Worm (Caenorhabditis elegans): ENCODE data around the gene srw-138.

Gene srw-138

DNA sequence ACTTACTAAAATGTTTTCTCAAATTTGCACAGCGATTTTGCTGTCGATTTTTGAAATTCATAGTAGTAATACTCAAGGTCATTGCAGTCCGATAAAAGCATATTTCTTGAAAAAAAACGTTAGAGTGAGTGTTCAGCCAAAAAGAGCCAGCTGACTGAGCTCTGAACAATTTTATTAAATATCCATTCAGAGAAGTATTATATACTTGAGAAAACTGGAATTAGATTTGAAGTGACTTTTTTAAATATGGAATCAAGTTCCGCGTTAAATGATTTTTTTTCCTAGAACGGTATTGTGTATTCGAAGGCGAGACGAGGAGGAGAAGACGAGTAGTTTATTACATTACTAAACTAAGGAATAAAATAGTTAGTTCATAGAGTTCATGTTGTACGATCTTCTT lies 28.6 kb upstream of the srw-138 start, which contains the start of gene srw-121:
Gene srw-121, minus strand, starts transcription at position 101 of the 400 bp plus-strand sequence.
- TF ChIP-seq Y79H2A.3 (GFP tag; conservative IDR thresholded peaks at IDR 0.05) (no peak), bed-1 (GFP tag; IDR thresholded peaks at IDR 0.05) (no peak), efl-1 (GFP tag; optimal IDR thresholded peaks at IDR 0.05) (no peak)

- no peak for TF ChIP-seq ccch-3 (GFP tag; optimal IDR thresholded peaks at IDR 0.05)
- no peak for TF ChIP-seq rpc-1 (optimal IDR thresholded peaks at IDR 0.05)
- TF ChIP-seq rpc-1 (tag; optimal IDR thresholded peaks at IDR 0.05) = no peak
- no peak for TF ChIP-seq sea-2 (GFP tag; IDR thresholded peaks at IDR 0.05)
- TF ChIP-seq madf-3 (GFP tag; IDR thresholded peaks at IDR 0.05) = no peak
- TF ChIP-seq let-607 (tag; optimal IDR thresholded peaks at IDR 0.05) = no peak
- no peak for TF ChIP-seq nfyb-1 (GFP tag; IDR thresholded peaks at IDR 0.05)
- no peak for TF ChIP-seq ztf-25 (GFP tag; IDR thresholded peaks at IDR 0.05)
- no peak for TF ChIP-seq Y53F4B.3 (GFP tag; IDR thresholded peaks at IDR 0.05)
- no peak for TF ChIP-seq ceh-27 (GFP tag; optimal IDR thresholded peaks at IDR 0.05)
- no peak for TF ChIP-seq F10E7.11 (tag; optimal IDR thresholded peaks at IDR 0.05)
Observed at ce11 chrV:2987407-2987806, 24.5 kb upstream of the srw-138 start, which contains the start of gene srh-85. srh-85 (minus strand) TSS chrV:2987507.

DNA sequence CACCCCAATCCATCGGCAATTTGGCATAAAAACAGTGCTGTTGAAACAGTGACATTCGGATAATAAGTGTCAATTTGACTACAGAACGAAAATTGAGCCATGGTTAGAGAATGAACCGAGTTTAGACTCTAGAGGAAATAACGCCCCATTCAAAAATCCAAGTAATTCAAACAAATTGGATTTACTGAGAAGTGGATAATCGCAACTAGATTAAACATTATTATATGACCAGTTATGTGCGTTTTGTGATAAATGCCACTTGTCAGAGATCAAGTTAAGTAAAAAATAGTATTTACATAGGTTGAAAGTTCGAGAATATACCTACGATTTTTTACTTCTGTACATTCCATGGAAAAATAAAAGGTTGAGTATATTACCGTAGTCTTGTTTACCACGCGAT lies 22.4 kb upstream of the srw-138 start, which contains the start of gene srw-139:
Gene srw-139, minus strand, starts transcription at position 101 of the 400 bp plus-strand sequence.
- TF ChIP-seq egl-44 (GFP tag; IDR thresholded peaks at IDR 0.05) = no peak
- TF ChIP-seq K11D2.4 (GFP tag; IDR thresholded peaks at IDR 0.05) = no peak
- TF ChIP-seq sdz-38 (tag; optimal IDR thresholded peaks at IDR 0.05) = no peak
- no peak for TF ChIP-seq F52B5.7 (tag; optimal IDR thresholded peaks at IDR 0.05)
- no peak for TF ChIP-seq efl-1 (GFP tag; optimal IDR thresholded peaks at IDR 0.05)
- TF ChIP-seq attf-5 (GFP tag; optimal IDR thresholded peaks at IDR 0.05) = no peak
- TF ChIP-seq F10E7.11 (tag; optimal IDR thresholded peaks at IDR 0.05) = no peak
- TF ChIP-seq mcd-1 (GFP tag; IDR thresholded peaks at IDR 0.05) = no peak
- TF ChIP-seq F22D6.2 (tag; optimal IDR thresholded peaks at IDR 0.05) = no peak

DNA sequence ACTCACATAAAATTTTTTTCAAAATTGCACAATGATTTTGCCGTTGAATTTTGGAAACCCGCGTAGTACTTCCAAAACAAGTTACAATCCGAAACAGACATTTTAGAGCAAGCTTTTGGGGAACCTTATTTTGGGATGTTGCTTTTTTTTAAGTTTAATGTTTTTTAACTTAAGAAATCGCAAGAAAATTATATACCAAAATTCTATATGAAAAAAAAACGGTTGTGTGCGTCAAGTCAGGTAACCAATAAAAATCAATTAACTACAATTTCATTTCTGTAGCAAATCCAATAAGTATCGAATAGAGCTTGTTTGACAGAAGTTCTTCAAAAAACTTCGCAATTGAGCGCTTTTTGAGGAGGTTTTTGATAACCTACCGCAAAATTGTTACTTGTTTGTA lies 20.5 kb upstream of the srw-138 start, which contains the start of gene srw-117:
Gene srw-117, minus strand, starts transcription at position 101 of the 400 bp plus-strand sequence.
- TF ChIP-seq chd-7 (tag; optimal IDR thresholded peaks at IDR 0.05) = no peak
- no peak for TF ChIP-seq ZK185.1 (tag; optimal IDR thresholded peaks at IDR 0.05; ENCODE audit: poor library complexity, severe bottlenecking)
- TF ChIP-seq ztf-6 (GFP tag; IDR thresholded peaks at IDR 0.05) = no peak
- no peak for TF ChIP-seq cebp-1 (GFP tag; IDR thresholded peaks at IDR 0.05)
- no peak for TF ChIP-seq cebp-1 (tag; optimal IDR thresholded peaks at IDR 0.05)
- TF ChIP-seq mes-4 (tag; optimal IDR thresholded peaks at IDR 0.05) = no peak
- TF ChIP-seq gei-17 (GFP tag; optimal IDR thresholded peaks at IDR 0.05) = no peak

DNA sequence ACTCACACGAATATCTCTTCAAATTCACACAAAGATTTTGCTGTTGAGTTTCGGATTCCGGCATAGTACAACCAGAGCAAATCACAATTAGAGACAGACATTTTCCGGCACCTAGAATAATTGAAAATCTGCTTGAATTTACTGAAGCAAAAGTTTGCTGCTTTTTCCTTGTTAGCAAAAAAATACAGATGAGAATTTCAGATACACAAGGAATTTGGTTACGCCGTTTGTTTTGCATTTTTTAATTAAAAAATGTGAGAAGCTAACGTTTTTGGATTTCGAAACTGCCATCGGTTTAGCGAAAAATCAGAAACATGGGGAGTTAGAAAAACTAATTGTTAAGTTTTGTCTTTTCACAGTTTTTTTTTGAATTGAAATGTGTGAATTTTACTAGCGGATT lies 17.1 kb upstream of the srw-138 start, which contains the start of gene srw-118:
Gene srw-118, minus strand, starts transcription at position 101 of the 400 bp plus-strand sequence.
- TF ChIP-seq B0035.1 (tag; optimal IDR thresholded peaks at IDR 0.05) = no peak
- TF ChIP-seq let-526 (GFP tag; IDR thresholded peaks at IDR 0.05) = no peak
- no peak for TF ChIP-seq bed-1 (GFP tag; IDR thresholded peaks at IDR 0.05)
- TF ChIP-seq sdz-38 (tag; optimal IDR thresholded peaks at IDR 0.05) = no peak
- TF ChIP-seq atf-7 (tag; optimal IDR thresholded peaks at IDR 0.05) = no peak
- no peak for TF ChIP-seq xnd-1 (tag; optimal IDR thresholded peaks at IDR 0.05)
- TF ChIP-seq ztf-18 (tag; optimal IDR thresholded peaks at IDR 0.05) = no peak
- no peak for TF ChIP-seq ceh-27 (GFP tag; optimal IDR thresholded peaks at IDR 0.05)

All from whole organism, young adult.